Worm (Caenorhabditis elegans): ENCODE data around the gene F42A10.7.

ce11 chrIII:6163381-6163780 is 15.1 kb downstream of the F42A10.7 start:
- TF ChIP-seq ceh-13 (GFP tag; optimal IDR thresholded peaks at IDR 0.05) (no peak), ama-1 (optimal IDR thresholded peaks at IDR 0.05) (no peak), aly-1 (tag; optimal IDR thresholded peaks at IDR 0.05) (no peak), pes-1 (GFP tag; IDR thresholded peaks at IDR 0.05) (no peak), tbx-11 (GFP tag; IDR thresholded peaks at IDR 0.05) (no peak)
